Worm (Caenorhabditis elegans) whole organism, young adult: Measurements from ENCODE around the gene dnj-13.

ENCODE experiments used
- B0035.1 ChIP-seq: sonication (generic microtip); optimal IDR thresholded peaks from 2 replicates; lab custom pipeline; 2016; ENCODE audit warnings: missing genetic modification characterization, mild to moderate bottlenecking, missing compliant biosample characterization, missing genotype, missing genetic modification reagents
- D2030.7 ChIP-seq: fragments of 200-800 bp; sonication (Bioruptor generic); IDR thresholded peaks from 2 replicates; pipeline ENCODE4 v1.3.6; 2022; ENCODE audit warnings: missing genetic modification reagents, missing genetic modification characterization, missing compliant biosample characterization
- F22D6.2 ChIP-seq: sonication (generic microtip); optimal IDR thresholded peaks from 2 replicates; lab custom pipeline; 2016; ENCODE audit warnings: mild to moderate bottlenecking, missing genetic modification characterization, missing compliant biosample characterization
- F23B12.7 ChIP-seq: sonication (generic microtip); optimal IDR thresholded peaks from 2 replicates; lab custom pipeline; 2017; ENCODE audit warnings: missing genetic modification characterization, mild to moderate bottlenecking, missing compliant biosample characterization, antibody characterized with exemption, moderate library complexity; ENCODE audit not compliant: insufficient read depth
- F33H1.4 ChIP-seq: fragments of 200-800 bp; sonication (Bioruptor generic); IDR thresholded peaks from 2 replicates; pipeline ENCODE4 v1.3.6; 2022; ENCODE audit warnings: missing genetic modification reagents, missing genetic modification characterization, missing compliant biosample characterization
- F37B4.10 ChIP-seq: fragments of 200-800 bp; sonication (Bioruptor generic); IDR thresholded peaks from 2 replicates; pipeline ENCODE4 v1.3.6; 2022; ENCODE audit warnings: missing genetic modification characterization, missing compliant biosample characterization
- F57C9.4 ChIP-seq: sonication (generic microtip); optimal IDR thresholded peaks from 2 replicates; lab custom pipeline; 2017; ENCODE audit warnings: mild to moderate bottlenecking, missing genetic modification characterization, missing compliant biosample characterization
- Y95B8A.8 ChIP-seq: fragments of 200-800 bp; sonication (Bioruptor generic); IDR thresholded peaks from 2 replicates; pipeline ENCODE4 v1.3.6; 2022; ENCODE audit warnings: missing genetic modification reagents, missing genetic modification characterization, missing compliant biosample characterization
- akir-1 ChIP-seq: fragments of 200-800 bp; sonication (Bioruptor generic); optimal IDR thresholded peaks from 2 replicates; lab custom pipeline; 2018; ENCODE audit warnings: mild to moderate bottlenecking, missing genetic modification characterization, moderate library complexity, missing compliant biosample characterization
- ama-1 ChIP-seq, 3 experiments: fragments of 150-350 bp in 1 of 3; sonication (generic microtip) in 2 of 3; optimal IDR thresholded peaks; 2 replicates each; lab custom pipeline; 2014 to 2018; ENCODE audit warnings: missing biosample characterization in 2 of 3, missing genetic modification characterization in 2 of 3, missing genetic modification reagents in 2 of 3
- aptf-3 ChIP-seq: fragments of 200-800 bp; sonication (Bioruptor generic); IDR thresholded peaks from 2 replicates; pipeline ENCODE4 v1.3.6; 2022; ENCODE audit warnings: missing genetic modification characterization, missing compliant biosample characterization
- atf-7 ChIP-seq: sonication (generic microtip); optimal IDR thresholded peaks from 2 replicates; lab custom pipeline; 2017; ENCODE audit warnings: mild to moderate bottlenecking, missing genetic modification characterization, missing compliant biosample characterization
- attf-3 ChIP-seq: fragments of 200-800 bp; sonication (Bioruptor generic); conservative IDR thresholded peaks from 2 replicates; pipeline ENCODE4 v1.3.6; 2022; ENCODE audit warnings: missing genetic modification reagents, missing genetic modification characterization, missing compliant biosample characterization
- bed-1 ChIP-seq: fragments of 200-800 bp; sonication (Bioruptor generic); IDR thresholded peaks from 2 replicates; pipeline ENCODE4 v1.3.6; 2022; ENCODE audit warnings: missing genetic modification reagents, missing genetic modification characterization, missing compliant biosample characterization
- ccch-3 ChIP-seq: fragments of 200-800 bp; sonication (Bioruptor generic); optimal IDR thresholded peaks from 2 replicates; lab custom pipeline; 2018; ENCODE audit warnings: mild to moderate bottlenecking, missing genetic modification characterization, missing compliant biosample characterization
- cebp-2 ChIP-seq: fragments of 200-800 bp; sonication (Bioruptor generic); IDR thresholded peaks from 2 replicates; pipeline ENCODE4 v1.3.6; 2022; ENCODE audit warnings: missing genetic modification characterization, missing compliant biosample characterization
- ceh-100 ChIP-seq: fragments of 200-800 bp; sonication (Bioruptor generic); IDR thresholded peaks from 2 replicates; pipeline ENCODE4 v1.3.6; 2022; ENCODE audit warnings: missing genetic modification reagents, missing genetic modification characterization, missing compliant biosample characterization
- ceh-27 ChIP-seq: fragments of 200-800 bp; sonication (Bioruptor generic); optimal IDR thresholded peaks from 2 replicates; lab custom pipeline; 2018; ENCODE audit warnings: mild to moderate bottlenecking, missing genetic modification characterization, moderate library complexity, missing compliant biosample characterization
- chd-7 ChIP-seq: sonication (generic microtip); optimal IDR thresholded peaks from 2 replicates; lab custom pipeline; 2016; ENCODE audit warnings: mild to moderate bottlenecking, missing genetic modification characterization, moderate library complexity, missing compliant biosample characterization
- efl-1 ChIP-seq: fragments of 150-350 bp; optimal IDR thresholded peaks from 2 replicates; lab custom pipeline; 2014; ENCODE audit warnings: missing biosample characterization, missing genetic modification reagents, missing genetic modification characterization
- egrh-3 ChIP-seq: fragments of 200-800 bp; sonication (Bioruptor generic); IDR thresholded peaks from 2 replicates; pipeline ENCODE4 v1.3.6; 2022; ENCODE audit warnings: missing genetic modification reagents, missing genetic modification characterization, missing compliant biosample characterization
- fkh-3 ChIP-seq: sonication (generic microtip); optimal IDR thresholded peaks from 2 replicates; lab custom pipeline; 2016; ENCODE audit warnings: mild to moderate bottlenecking, missing genetic modification characterization, missing compliant biosample characterization
- hmg-1.2 ChIP-seq: fragments of 200-800 bp; sonication (Bioruptor generic); IDR thresholded peaks from 2 replicates; pipeline ENCODE4 v1.3.6; 2022; ENCODE audit warnings: missing genetic modification reagents, missing genetic modification characterization, missing compliant biosample characterization
- hmg-20 ChIP-seq: fragments of 200-800 bp; sonication (Bioruptor generic); IDR thresholded peaks from 2 replicates; pipeline ENCODE4 v1.3.6; 2022; ENCODE audit warnings: missing genetic modification reagents, missing genetic modification characterization, missing compliant biosample characterization
- hrde-1 ChIP-seq: sonication (generic microtip); optimal IDR thresholded peaks from 2 replicates; lab custom pipeline; 2016; ENCODE audit warnings: missing genetic modification characterization, mild to moderate bottlenecking, missing compliant biosample characterization, moderate library complexity, missing genotype, missing genetic modification reagents, borderline replicate concordance
- let-607 ChIP-seq, 2 experiments: fragments of 200-800 bp in 1 of 2; sonication (Bioruptor generic) in 1 of 2; sonication (generic microtip) in 1 of 2; optimal IDR thresholded peaks; 2 replicates each; lab custom pipeline; 2016 to 2018; ENCODE audit warnings: mild to moderate bottlenecking in 2 of 2, missing compliant biosample characterization in 2 of 2, missing genetic modification characterization in 2 of 2, moderate library complexity in 2 of 2, missing genotype in 1 of 2
- lir-1 ChIP-seq: fragments of 200-800 bp; sonication (Bioruptor generic); conservative IDR thresholded peaks from 2 replicates; pipeline ENCODE4 v1.3.6; 2022; ENCODE audit warnings: missing genetic modification reagents, missing genetic modification characterization, missing compliant biosample characterization
- lsl-1 ChIP-seq: fragments of 200-800 bp; sonication (Bioruptor generic); optimal IDR thresholded peaks from 2 replicates; lab custom pipeline; 2018; ENCODE audit warnings: mild to moderate bottlenecking, missing genetic modification characterization, moderate library complexity, missing compliant biosample characterization
- madf-3 ChIP-seq: fragments of 200-800 bp; sonication (Bioruptor generic); IDR thresholded peaks from 2 replicates; pipeline ENCODE4 v1.3.6; 2022; ENCODE audit warnings: missing genetic modification reagents, missing genetic modification characterization, missing compliant biosample characterization
- nfya-1 ChIP-seq: sonication (generic microtip); optimal IDR thresholded peaks from 2 replicates; lab custom pipeline; 2017; ENCODE audit warnings: antibody characterized with exemption, missing compliant biosample characterization, missing genetic modification characterization, borderline replicate concordance; ENCODE audit not compliant: insufficient read depth
- nfya-2 ChIP-seq: fragments of 200-800 bp; sonication (Bioruptor generic); IDR thresholded peaks from 2 replicates; pipeline ENCODE4 v1.3.6; 2022; ENCODE audit warnings: missing genetic modification reagents, missing genetic modification characterization, missing compliant biosample characterization
- nhr-120 ChIP-seq: fragments of 200-800 bp; sonication (Bioruptor generic); IDR thresholded peaks from 2 replicates; pipeline ENCODE4 v1.3.6; 2022; ENCODE audit warnings: missing genetic modification characterization, missing compliant biosample characterization
- nhr-27 ChIP-seq: fragments of 200-800 bp; sonication (Bioruptor generic); optimal IDR thresholded peaks from 2 replicates; lab custom pipeline; 2018; ENCODE audit warnings: mild to moderate bottlenecking, missing genetic modification characterization, moderate library complexity, missing compliant biosample characterization
- pbrm-1 ChIP-seq: fragments of 200-800 bp; sonication (Bioruptor generic); IDR thresholded peaks from 2 replicates; pipeline ENCODE4 v1.3.6; 2022; ENCODE audit warnings: missing genetic modification reagents, missing genetic modification characterization, missing compliant biosample characterization
- pha-4 ChIP-seq: fragments of 150-350 bp; sonication (generic microtip); optimal IDR thresholded peaks from 2 replicates; lab custom pipeline; 2014; ENCODE audit warnings: missing biosample characterization, missing genetic modification reagents, missing genetic modification characterization
- rcor-1 ChIP-seq: fragments of 200-800 bp; sonication (Bioruptor generic); IDR thresholded peaks from 2 replicates; pipeline ENCODE4 v1.3.6; 2022; ENCODE audit warnings: missing genetic modification reagents, missing genetic modification characterization, missing compliant biosample characterization
- rec-8 ChIP-seq, 2 experiments: sonication (generic microtip); optimal IDR thresholded peaks; 2 replicates each; lab custom pipeline; 2016; ENCODE audit warnings: mild to moderate bottlenecking in 2 of 2, missing genetic modification characterization in 2 of 2, missing genetic modification reagents in 2 of 2, missing genotype in 2 of 2, missing biosample characterization in 1 of 2, missing compliant biosample characterization in 1 of 2, moderate library complexity in 1 of 2
- repo-1 ChIP-seq: sonication (generic microtip); optimal IDR thresholded peaks from 2 replicates; lab custom pipeline; 2017; ENCODE audit warnings: mild to moderate bottlenecking, missing genetic modification characterization, missing compliant biosample characterization
- rpc-1 ChIP-seq, 2 experiments: fragments of 150-350 bp in 1 of 2; sonication (generic microtip) in 1 of 2; optimal IDR thresholded peaks; 2 replicates each; lab custom pipeline; 2014 to 2018; ENCODE audit warnings: missing biosample characterization in 1 of 2, missing genetic modification characterization in 1 of 2, missing genetic modification reagents in 1 of 2, missing genotype in 1 of 2
- sea-2 ChIP-seq: fragments of 200-800 bp; sonication (Bioruptor generic); IDR thresholded peaks from 2 replicates; pipeline ENCODE4 v1.3.6; 2022; ENCODE audit warnings: missing genetic modification characterization, missing compliant biosample characterization
- snpc-1.1 ChIP-seq: sonication (generic microtip); optimal IDR thresholded peaks from 2 replicates; lab custom pipeline; 2017; ENCODE audit warnings: missing genetic modification characterization, mild to moderate bottlenecking, missing compliant biosample characterization, antibody characterized with exemption, moderate library complexity, missing genotype, missing genetic modification reagents; ENCODE audit not compliant: insufficient read depth
- snpc-4 ChIP-seq, 5 experiments: fragments of 150-350 bp in 1 of 5; sonication (generic microtip) in 4 of 5; optimal IDR thresholded peaks; 2 replicates each; lab custom pipeline; 2014 to 2018; ENCODE audit warnings: missing genetic modification characterization in 5 of 5, missing biosample characterization in 3 of 5, antibody characterized with exemption in 2 of 5, mild to moderate bottlenecking in 2 of 5, missing compliant biosample characterization in 2 of 5, missing genotype in 2 of 5, moderate library complexity in 2 of 5, missing genetic modification reagents in 1 of 5
- somi-1 ChIP-seq: fragments of 200-800 bp; sonication (Bioruptor generic); optimal IDR thresholded peaks from 2 replicates; lab custom pipeline; 2018; ENCODE audit warnings: mild to moderate bottlenecking, missing genetic modification characterization, missing compliant biosample characterization
- tbp1 ChIP-seq: fragments of 200-800 bp; sonication (Bioruptor generic); optimal IDR thresholded peaks from 2 replicates; lab custom pipeline; 2018; ENCODE audit warnings: mild to moderate bottlenecking, missing genetic modification characterization, missing compliant biosample characterization
- ztf-28 ChIP-seq: fragments of 200-800 bp; sonication (Bioruptor generic); IDR thresholded peaks from 2 replicates; pipeline ENCODE4 v1.3.6; 2022; ENCODE audit warnings: missing genetic modification reagents, missing genetic modification characterization, missing compliant biosample characterization
- ztf-6 ChIP-seq: fragments of 200-800 bp; sonication (Bioruptor generic); IDR thresholded peaks from 2 replicates; pipeline ENCODE4 v1.3.6; 2022; ENCODE audit warnings: missing genetic modification reagents, missing genetic modification characterization, missing compliant biosample characterization

dnj-13 gene

ce11 chrII:11537115-11537514 lies 8.4 kb upstream of the dnj-13 start (continued):
- TF ChIP-seq somi-1 (GFP tag; lab: Kevin White, UChicago) (no peak), F22D6.2 (tag; lab: Kevin White, UChicago) (no peak), lsl-1 (GFP tag; lab: Kevin White, UChicago) (peak; percentile 80), nfya-1 (tag; lab: Kevin White, UChicago) (no peak), chd-7 (tag; lab: Kevin White, UChicago) (no peak), cebp-2 (GFP tag; lab: Robert Waterston, UW) (no peak), snpc-1.1 (no peak), let-607 (tag; optimal IDR thresholded peaks at IDR 0.05; lab: Kevin White, UChicago) (no peak), egrh-3 (peak; percentile 82), snpc-4 (GFP tag; optimal IDR thresholded peaks at IDR 0.05; lab: Kevin White, UChicago) (no peak), snpc-4 (tag; optimal IDR thresholded peaks at IDR 0.05; lab: Kevin White, UChicago) (peak in 2 of 4 experiments; percentile 19 to 23), D2030.7 (GFP tag; lab: Robert Waterston, UW) (peak; percentile 95), akir-1 (GFP tag; lab: Kevin White, UChicago) (no peak), B0035.1 (tag; lab: Kevin White, UChicago) (no peak), hrde-1 (tag; lab: Kevin White, UChicago) (peak; percentile 44), F37B4.10 (GFP tag; lab: Robert Waterston, UW) (peak; percentile 78; the same call in 1 of the 2 replicates), aptf-3 (no peak), hmg-1.2 (GFP tag; lab: Robert Waterston, UW) (peak; percentile 92), hmg-20 (GFP tag; lab: Robert Waterston, UW) (no peak), ceh-100 (peak; percentile 84), madf-3 (GFP tag; lab: Robert Waterston, UW) (peak; percentile 92), ztf-28 (GFP tag; lab: Robert Waterston, UW) (0 out of 2 replicates have a peak, but pooled peaks have one; percentile 51), F23B12.7 (tag; lab: Kevin White, UChicago) (no peak), Y95B8A.8 (GFP tag; lab: Robert Waterston, UW) (peak; percentile 81; the same call in 1 of the 2 replicates), lir-1 (GFP tag; lab: Robert Waterston, UW) (peak; percentile 79; the same call in 1 of the 2 replicates), nfya-2 (GFP tag; lab: Robert Waterston, UW) (no peak), nhr-120 (GFP tag; lab: Robert Waterston, UW) (no peak), rec-8 (tag; optimal IDR thresholded peaks at IDR 0.05; lab: Kevin White, UChicago) (no peak), ama-1 (optimal IDR thresholded peaks at IDR 0.05; lab: Kevin White, UChicago) (no peak), ama-1 (GFP tag; optimal IDR thresholded peaks at IDR 0.05; lab: Kevin White, UChicago) (no peak), F33H1.4 (GFP tag; lab: Robert Waterston, UW) (peak; percentile 79), bed-1 (no peak), repo-1 (tag; lab: Kevin White, UChicago) (no peak), sea-2 (GFP tag; lab: Robert Waterston, UW) (no peak), F57C9.4 (tag; lab: Kevin White, UChicago) (no peak), fkh-3 (tag; lab: Kevin White, UChicago) (no peak), nhr-27 (tag; lab: Kevin White, UChicago) (no peak), efl-1 (GFP tag; lab: Kevin White, UChicago) (peak; percentile 97), rpc-1 (optimal IDR thresholded peaks at IDR 0.05; lab: Kevin White, UChicago) (no peak), rpc-1 (tag; optimal IDR thresholded peaks at IDR 0.05; lab: Kevin White, UChicago) (no peak), rcor-1 (GFP tag; lab: Robert Waterston, UW) (peak; percentile 47; the same call in 1 of the 2 replicates), ccch-3 (no peak), ztf-6 (GFP tag; lab: Robert Waterston, UW) (no peak), pha-4 (tag; lab: Kevin White, UChicago) (no peak), atf-7 (tag; lab: Kevin White, UChicago) (no peak), tbp1 (GFP tag; lab: Kevin White, UChicago) (peak; percentile 59), attf-3 (GFP tag; lab: Robert Waterston, UW) (0 out of 2 replicates have a peak, but pooled peaks have one; percentile 38), pbrm-1 (peak; percentile 75; the same call in 1 of the 2 replicates), ceh-27 (peak; percentile 6)
